Worm (Caenorhabditis elegans) whole organism, late embryonic: Measurements from ENCODE around the gene lea-1.

Source experiments
- C08G9.2 ChIP-seq: sonication (generic microtip); optimal IDR thresholded peaks from 2 replicates; lab custom pipeline; 2016; ENCODE audit warnings: mild to moderate bottlenecking, missing genetic modification characterization, moderate library complexity, missing compliant biosample characterization
- T23F11.4 ChIP-seq: fragments of 200-800 bp; sonication (Bioruptor generic); optimal IDR thresholded peaks from 2 replicates; lab custom pipeline; 2018; ENCODE audit warnings: mild to moderate bottlenecking, missing genetic modification characterization, missing compliant biosample characterization
- ahr-1 ChIP-seq: sonication (generic microtip); optimal IDR thresholded peaks from 2 replicates; lab custom pipeline; 2016; ENCODE audit warnings: missing genetic modification characterization, missing compliant biosample characterization
- ceh-18 ChIP-seq: sonication (generic microtip); optimal IDR thresholded peaks from 2 replicates; lab custom pipeline; 2016; ENCODE audit warnings: missing genetic modification characterization, missing compliant biosample characterization
- ceh-22 ChIP-seq: sonication (generic microtip); optimal IDR thresholded peaks from 2 replicates; lab custom pipeline; 2017; ENCODE audit warnings: missing biosample characterization, missing genetic modification characterization
- ceh-30 ChIP-seq: fragments of 150-350 bp; optimal IDR thresholded peaks from 2 replicates; lab custom pipeline; 2014; ENCODE audit warnings: missing biosample characterization, missing genetic modification characterization
- ceh-31 ChIP-seq: sonication (generic microtip); optimal IDR thresholded peaks from 2 replicates; lab custom pipeline; 2016; ENCODE audit warnings: missing genetic modification characterization, missing compliant biosample characterization
- ceh-34 ChIP-seq: sonication (generic microtip); optimal IDR thresholded peaks from 2 replicates; lab custom pipeline; 2016; ENCODE audit warnings: mild to moderate bottlenecking, missing genetic modification characterization, missing compliant biosample characterization
- ceh-6 ChIP-seq: fragments of 200-800 bp; sonication (Bioruptor generic); optimal IDR thresholded peaks from 2 replicates; lab custom pipeline; 2018; ENCODE audit warnings: mild to moderate bottlenecking, missing genetic modification characterization, missing compliant biosample characterization
- dmd-4 ChIP-seq: sonication (generic microtip); optimal IDR thresholded peaks from 2 replicates; lab custom pipeline; 2016; ENCODE audit warnings: borderline replicate concordance, missing genetic modification characterization, missing compliant biosample characterization
- dve-1 ChIP-seq: sonication (generic microtip); optimal IDR thresholded peaks from 2 replicates; lab custom pipeline; 2017; ENCODE audit warnings: antibody characterized with exemption, mild to moderate bottlenecking, missing genetic modification characterization, missing compliant biosample characterization
- elt-2 ChIP-seq: sonication (generic microtip); optimal IDR thresholded peaks from 2 replicates; lab custom pipeline; 2016; ENCODE audit warnings: missing genetic modification reagents, missing genetic modification characterization, missing compliant biosample characterization
- elt-4 ChIP-seq: sonication (generic microtip); optimal IDR thresholded peaks from 2 replicates; lab custom pipeline; 2016; ENCODE audit warnings: missing genetic modification characterization, missing compliant biosample characterization
- ets-4 ChIP-seq: sonication (generic microtip); optimal IDR thresholded peaks from 2 replicates; lab custom pipeline; 2016; ENCODE audit warnings: missing genetic modification characterization, missing compliant biosample characterization
- eyg-1 ChIP-seq: sonication (generic microtip); optimal IDR thresholded peaks from 2 replicates; lab custom pipeline; 2016; ENCODE audit warnings: missing genotype, missing genetic modification characterization, missing compliant biosample characterization
- fkh-6 ChIP-seq: sonication (generic microtip); optimal IDR thresholded peaks from 2 replicates; lab custom pipeline; 2016; ENCODE audit warnings: missing genetic modification characterization, missing compliant biosample characterization
- gmeb-2 ChIP-seq: sonication (generic microtip); optimal IDR thresholded peaks from 2 replicates; lab custom pipeline; 2016; ENCODE audit warnings: missing genetic modification characterization, inconsistent platforms, missing compliant biosample characterization
- hlh-30 ChIP-seq: sonication (generic microtip); optimal IDR thresholded peaks from 2 replicates; lab custom pipeline; 2017; ENCODE audit warnings: antibody characterized with exemption, missing genetic modification characterization, missing compliant biosample characterization; ENCODE audit not compliant: insufficient read depth
- hlh-6 ChIP-seq: sonication (generic microtip); optimal IDR thresholded peaks from 2 replicates; lab custom pipeline; 2016; ENCODE audit warnings: missing genotype, missing genetic modification characterization, missing compliant biosample characterization
- lim-6 ChIP-seq: sonication (generic microtip); optimal IDR thresholded peaks from 2 replicates; lab custom pipeline; 2016; ENCODE audit warnings: missing genetic modification characterization, missing compliant biosample characterization
- lin-11 ChIP-seq: fragments of 200-800 bp; sonication (Bioruptor generic); optimal IDR thresholded peaks from 2 replicates; lab custom pipeline; 2018; ENCODE audit warnings: mild to moderate bottlenecking, missing genetic modification characterization, missing compliant biosample characterization
- madf-2 ChIP-seq: sonication (generic microtip); optimal IDR thresholded peaks from 2 replicates; lab custom pipeline; 2017; ENCODE audit warnings: missing genetic modification characterization, missing compliant biosample characterization
- nfya-1 ChIP-seq: sonication (generic microtip); optimal IDR thresholded peaks from 2 replicates; lab custom pipeline; 2017; ENCODE audit warnings: missing genetic modification characterization, mild to moderate bottlenecking, missing compliant biosample characterization, antibody characterized with exemption, moderate library complexity
- nhr-11 ChIP-seq: fragments of 150-350 bp; optimal IDR thresholded peaks from 2 replicates; lab custom pipeline; 2014; ENCODE audit warnings: missing biosample characterization, missing genetic modification characterization
- pag-3 ChIP-seq: sonication (generic microtip); optimal IDR thresholded peaks from 2 replicates; lab custom pipeline; 2016; ENCODE audit warnings: missing compliant biosample characterization, missing genetic modification characterization, borderline replicate concordance
- pha-4 ChIP-seq: fragments of 150-350 bp; optimal IDR thresholded peaks from 2 replicates; lab custom pipeline; 2018; ENCODE audit warnings: missing biosample characterization, missing genetic modification reagents, missing genetic modification characterization
- pqm-1 ChIP-seq: sonication (generic microtip); optimal IDR thresholded peaks from 2 replicates; lab custom pipeline; 2016; ENCODE audit warnings: missing genetic modification characterization, missing compliant biosample characterization
- pros-1 ChIP-seq: fragments of 150-350 bp; optimal IDR thresholded peaks from 2 replicates; lab custom pipeline; 2014; ENCODE audit warnings: missing biosample characterization, missing genetic modification reagents, missing genetic modification characterization
- ref-2 ChIP-seq: sonication (generic microtip); optimal IDR thresholded peaks from 2 replicates; lab custom pipeline; 2016; ENCODE audit warnings: missing genetic modification characterization, missing compliant biosample characterization
- rnt-1 ChIP-seq: sonication (generic microtip); optimal IDR thresholded peaks from 2 replicates; lab custom pipeline; 2016; ENCODE audit warnings: missing genetic modification characterization, missing compliant biosample characterization
- sdc-2 ChIP-seq: sonication (generic microtip); optimal IDR thresholded peaks from 2 replicates; lab custom pipeline; 2016; ENCODE audit warnings: missing genotype, missing genetic modification characterization, missing compliant biosample characterization
- sox-2 ChIP-seq: fragments of 200-800 bp; sonication (Bioruptor generic); IDR thresholded peaks from 2 replicates; pipeline ENCODE4 v1.3.6; 2022; ENCODE audit warnings: missing genetic modification reagents, missing genetic modification characterization, missing compliant biosample characterization
- syd-9 ChIP-seq: sonication (generic microtip); optimal IDR thresholded peaks from 2 replicates; lab custom pipeline; 2016; ENCODE audit warnings: mild to moderate bottlenecking, missing genetic modification characterization, moderate library complexity, missing compliant biosample characterization
- tbx-2 ChIP-seq: sonication (generic microtip); optimal IDR thresholded peaks from 2 replicates; lab custom pipeline; 2016; ENCODE audit warnings: missing genetic modification characterization, missing compliant biosample characterization
- tbx-7 ChIP-seq: sonication (generic microtip); optimal IDR thresholded peaks from 2 replicates; lab custom pipeline; 2016; ENCODE audit warnings: missing genotype, missing genetic modification characterization, missing compliant biosample characterization
- ttx-3 ChIP-seq: sonication (generic microtip); optimal IDR thresholded peaks from 2 replicates; lab custom pipeline; 2016; ENCODE audit warnings: missing genetic modification reagents, missing genetic modification characterization, missing compliant biosample characterization
- unc-3 ChIP-seq, 2 experiments: fragments of 200-800 bp in 1 of 2; sonication (Bioruptor generic) in 1 of 2; sonication (generic microtip) in 1 of 2; conservative IDR thresholded peaks in 1 of 2; optimal IDR thresholded peaks in 1 of 2; 2 replicates each; pipeline versions ENCODE4 v1.3.6 to Lab custom; 2016 to 2022; ENCODE audit warnings: missing compliant biosample characterization in 2 of 2, missing genetic modification characterization in 2 of 2, missing genetic modification reagents in 1 of 2
- unc-55 ChIP-seq: sonication (generic microtip); optimal IDR thresholded peaks from 2 replicates; lab custom pipeline; 2017; ENCODE audit warnings: missing biosample characterization, missing genetic modification reagents, missing genetic modification characterization
- zip-5 ChIP-seq: sonication (generic microtip); optimal IDR thresholded peaks from 2 replicates; lab custom pipeline; 2016; ENCODE audit warnings: missing genetic modification characterization, missing compliant biosample characterization

lea-1 gene

ce11 chrV:10036275-10036674 lies 24.6 kb downstream of the lea-1 start, which contains the start of gene T06E8.2 (continued):
- TF ChIP-seq elt-4: no peak

ce11 chrV:10037040-10037439 lies 25.3 kb downstream of the lea-1 start, which contains the start of gene F57A8.1:
Gene F57A8.1, plus strand, starts transcription at chrV:10037340.
- no peak for TF ChIP-seq lin-11
- no peak for TF ChIP-seq pha-4
- no peak for TF ChIP-seq gmeb-2 (tag; lab: Kevin White, UChicago)
- no peak for TF ChIP-seq ceh-34

DNA sequence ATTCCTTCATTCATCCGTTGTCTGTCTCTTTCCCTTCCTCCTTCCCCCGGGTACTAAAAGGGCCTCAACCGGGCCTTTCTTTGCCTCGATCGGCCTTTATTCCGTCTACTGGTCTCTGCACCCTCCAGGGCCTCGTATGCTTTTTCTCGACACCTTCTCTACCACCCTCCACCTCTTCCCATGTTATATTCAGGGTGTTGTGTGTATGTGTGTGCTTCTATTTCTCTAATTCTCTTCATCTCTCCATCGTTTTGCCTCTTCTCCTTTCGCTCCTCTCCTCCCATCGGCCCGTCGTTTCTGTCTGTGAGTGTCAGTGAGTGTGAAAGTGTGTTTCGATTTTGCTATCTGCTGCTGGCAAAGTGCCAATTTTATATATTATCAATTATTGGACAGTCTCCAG lies 28.1 kb downstream of the lea-1 start:
- TF ChIP-seq dve-1: peak; percentile 47
- no peak for TF ChIP-seq pag-3 (tag; lab: Kevin White, UChicago)
- TF ChIP-seq tbx-2: peak; percentile 79
- no peak for TF ChIP-seq unc-3 (GFP tag; conservative IDR thresholded peaks at IDR 0.05; lab: Robert Waterston, UW)
- no peak for TF ChIP-seq unc-3 (tag; optimal IDR thresholded peaks at IDR 0.05; lab: Kevin White, UChicago)
- TF ChIP-seq ets-4 (tag; lab: Kevin White, UChicago): peak; percentile 65
- TF ChIP-seq syd-9: no peak
- no peak for TF ChIP-seq lim-6 (tag; lab: Kevin White, UChicago)
- peak; percentile 8 for TF ChIP-seq rnt-1
- no peak for TF ChIP-seq eyg-1 (tag; lab: Kevin White, UChicago)
- peak; percentile 46 for TF ChIP-seq elt-2 (tag; lab: Kevin White, UChicago)
- peak; percentile 35 for TF ChIP-seq C08G9.2 (tag; lab: Kevin White, UChicago)
- no peak for TF ChIP-seq nhr-11 (tag; lab: Kevin White, UChicago)
- TF ChIP-seq pha-4: no peak
- peak; percentile 52 for TF ChIP-seq ref-2 (tag; lab: Kevin White, UChicago)
- TF ChIP-seq nfya-1: peak; percentile 83
- TF ChIP-seq gmeb-2 (tag; lab: Kevin White, UChicago): no peak
- TF ChIP-seq sox-2 (GFP tag; lab: Robert Waterston, UW): peak; percentile 31; the same call in 1 of the 2 replicates
- no peak for TF ChIP-seq madf-2
- no peak for TF ChIP-seq fkh-6 (tag; lab: Kevin White, UChicago)
- TF ChIP-seq ceh-18 (tag; lab: Kevin White, UChicago): peak; percentile 29
- TF ChIP-seq pros-1: peak; percentile 36
- peak; percentile 85 for TF ChIP-seq ceh-31 (tag; lab: Kevin White, UChicago)
- TF ChIP-seq ceh-22: no peak
- TF ChIP-seq tbx-7 (tag; lab: Kevin White, UChicago): no peak
- no peak for TF ChIP-seq ttx-3 (tag; lab: Kevin White, UChicago)
- no peak for TF ChIP-seq pqm-1 (tag; lab: Kevin White, UChicago)
- peak; percentile 80 for TF ChIP-seq ceh-34
- no peak for TF ChIP-seq hlh-30
- no peak for TF ChIP-seq ahr-1 (tag; lab: Kevin White, UChicago)
- peak; percentile 40 for TF ChIP-seq unc-55 (GFP tag; lab: Kevin White, UChicago)
- peak; percentile 25 for TF ChIP-seq ceh-6 (GFP tag; lab: Kevin White, UChicago)
- peak; percentile 53 for TF ChIP-seq sdc-2
- TF ChIP-seq hlh-6 (tag; lab: Kevin White, UChicago): peak; percentile 17
- peak; percentile 27 for TF ChIP-seq dmd-4 (tag; lab: Kevin White, UChicago)
- peak; percentile 27 for TF ChIP-seq ceh-30 (tag; lab: Kevin White, UChicago)

DNA sequence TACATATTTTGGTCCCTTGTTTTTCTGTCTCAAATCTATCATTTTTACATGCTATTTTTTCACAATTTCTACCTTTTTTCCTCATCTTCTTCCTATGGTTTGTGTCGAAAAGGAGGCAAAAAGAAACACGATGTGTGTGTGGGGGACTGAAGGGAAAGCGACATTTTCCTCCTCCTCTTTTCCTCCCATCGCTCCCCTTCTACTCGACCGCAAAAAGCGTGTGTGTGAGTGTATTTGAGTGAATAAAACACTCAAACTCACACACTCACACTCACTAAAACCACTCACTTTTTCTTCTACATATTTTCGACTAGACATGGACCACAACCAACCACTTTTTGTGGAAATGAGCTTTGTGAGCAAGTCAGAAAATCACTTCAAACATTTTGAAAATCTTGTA lies 29.8 kb downstream of the lea-1 start:
- TF ChIP-seq gmeb-2 (tag; lab: Kevin White, UChicago): no peak
- TF ChIP-seq zip-5 (tag; lab: Kevin White, UChicago): no peak
- peak; percentile 9 for TF ChIP-seq ceh-6 (GFP tag; lab: Kevin White, UChicago)
- no peak for TF ChIP-seq ets-4 (tag; lab: Kevin White, UChicago)
- TF ChIP-seq T23F11.4 (GFP tag; lab: Kevin White, UChicago): no peak
- no peak for TF ChIP-seq ceh-34
